Worm (Caenorhabditis elegans): ENCODE results near the gene R08C7.4.

- TF ChIP-seq flh-1 (GFP tag; optimal IDR thresholded peaks at IDR 0.05): no peak
- TF ChIP-seq hlh-1 (tag; optimal IDR thresholded peaks at IDR 0.05): no peak
- TF ChIP-seq ces-1 (GFP tag; optimal IDR thresholded peaks at IDR 0.05): no peak
- TF ChIP-seq ham-2 (GFP tag; optimal IDR thresholded peaks at IDR 0.05): no peak
These were observed 10.9 kb upstream of the R08C7.4 start for ce11 chrIV:4423885-4424284.
